Worm (Caenorhabditis elegans): ENCODE measurements around the gene coa-3.
A peak's percentile ranks its signal among the peaks of the same experiment; 100 is the strongest.

Gene coa-3

DNA sequence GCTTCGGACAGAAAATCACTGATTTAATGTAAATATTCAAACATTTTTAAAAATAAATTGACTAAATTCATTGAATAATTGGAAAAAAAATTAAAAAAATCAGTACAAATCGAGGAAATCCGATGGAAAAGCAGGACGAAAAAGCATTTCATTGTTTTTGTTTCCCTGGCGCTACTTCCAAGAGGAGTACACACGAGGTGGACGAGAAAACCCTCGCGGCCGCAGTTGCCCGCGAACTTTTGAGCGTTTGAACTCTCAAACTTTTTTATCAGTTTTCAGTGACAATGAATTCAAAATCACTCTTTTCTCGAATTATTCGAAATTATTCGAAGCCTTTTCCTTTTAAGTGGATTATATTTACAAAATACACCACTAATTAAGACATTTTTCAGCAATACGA, 602 bp upstream of the coa-3 start, which contains the start of gene F35D11.4:
Gene F35D11.4 (plus strand): TSS at position 393 of the 400 bp plus-strand sequence.
- TF ChIP-seq ztf-1 (GFP tag; conservative IDR thresholded peaks at IDR 0.05) (no peak), mab-5 (tag; optimal IDR thresholded peaks at IDR 0.05) (peak; percentile 6), sma-9 (GFP tag; optimal IDR thresholded peaks at IDR 0.05) (peak; percentile 78), sma-9 (tag; optimal IDR thresholded peaks at IDR 0.05) (no peak), unc-62 (GFP tag; optimal IDR thresholded peaks at IDR 0.05) (no peak), ztf-11 (tag; optimal IDR thresholded peaks at IDR 0.05) (no peak), zag-1 (tag; optimal IDR thresholded peaks at IDR 0.05) (no peak), F13H6.1 (tag; optimal IDR thresholded peaks at IDR 0.05) (peak; percentile 76), elt-1 (tag; optimal IDR thresholded peaks at IDR 0.05) (no peak), C34F6.9 (tag; optimal IDR thresholded peaks at IDR 0.05) (peak; percentile 72), nhr-237 (tag; optimal IDR thresholded peaks at IDR 0.05) (no peak), Y55F3AM.14 (GFP tag; optimal IDR thresholded peaks at IDR 0.05) (no peak), gmeb-1 (tag; optimal IDR thresholded peaks at IDR 0.05) (peak; percentile 88), unc-39 (tag; optimal IDR thresholded peaks at IDR 0.05) (no peak), peb-1 (tag; optimal IDR thresholded peaks at IDR 0.05) (no peak), nhr-21 (tag; optimal IDR thresholded peaks at IDR 0.05) (peak; percentile 47), ama-1 (optimal IDR thresholded peaks at IDR 0.05) (no peak), ceh-16 (tag; optimal IDR thresholded peaks at IDR 0.05) (no peak), nhr-23 (tag; optimal IDR thresholded peaks at IDR 0.05) (no peak), elt-3 (tag; optimal IDR thresholded peaks at IDR 0.05) (no peak), sma-3 (GFP tag; optimal IDR thresholded peaks at IDR 0.05) (peak; percentile 87), ceh-82 (tag; optimal IDR thresholded peaks at IDR 0.05) (no peak), aly-2 (tag; optimal IDR thresholded peaks at IDR 0.05) (no peak), nhr-25 (tag; optimal IDR thresholded peaks at IDR 0.05) (peak; percentile 72), crh-2 (tag; optimal IDR thresholded peaks at IDR 0.05) (peak; percentile 68), snpc-4 (tag; optimal IDR thresholded peaks at IDR 0.05) (peak; percentile 58), sem-4 (tag; optimal IDR thresholded peaks at IDR 0.05) (peak; percentile 57), mdl-1 (tag; optimal IDR thresholded peaks at IDR 0.05) (no peak), lin-39 (tag; optimal IDR thresholded peaks at IDR 0.05) (no peak), ztf-4 (tag; optimal IDR thresholded peaks at IDR 0.05) (no peak), lin-13 (GFP tag; optimal IDR thresholded peaks at IDR 0.05) (peak; percentile 54), fos-1 (tag; optimal IDR thresholded peaks at IDR 0.05) (peak; percentile 72), lsy-2 (tag; optimal IDR thresholded peaks at IDR 0.05) (peak; percentile 42 to 81), unc-55 (GFP tag; optimal IDR thresholded peaks at IDR 0.05) (peak; percentile 80), R02D3.7 (tag; optimal IDR thresholded peaks at IDR 0.05) (no peak), lin-11 (tag; optimal IDR thresholded peaks at IDR 0.05) (peak; percentile 8), nhr-129 (tag; optimal IDR thresholded peaks at IDR 0.05) (peak; percentile 49)

DNA sequence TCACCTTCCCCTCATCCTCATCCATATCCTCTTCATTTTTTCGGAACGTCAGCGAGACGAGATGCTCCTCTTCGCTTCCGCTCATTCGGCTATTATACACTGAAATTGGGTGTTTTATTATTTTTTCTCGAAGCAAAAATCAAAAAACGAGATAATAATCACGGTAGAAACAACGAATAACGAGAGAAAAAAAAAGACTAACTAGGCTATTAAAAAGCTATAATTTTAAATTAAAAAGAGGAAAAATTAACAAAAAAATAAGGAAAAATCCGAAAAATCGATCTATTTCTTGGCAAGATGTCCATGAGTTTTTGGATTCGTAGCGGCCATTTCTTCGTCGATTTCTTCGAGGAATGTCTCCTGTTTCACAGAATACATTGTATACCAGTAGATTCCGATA, 1.2 kb downstream of the coa-3 start, which contains the start of gene ipla-1:
Gene ipla-1 (minus strand): TSS at position 101 of the 400 bp plus-strand sequence.
- TF ChIP-seq peb-1 (tag; optimal IDR thresholded peaks at IDR 0.05), result no peak
- no peak for TF ChIP-seq ztf-1 (GFP tag; conservative IDR thresholded peaks at IDR 0.05)
- TF ChIP-seq unc-39 (tag; optimal IDR thresholded peaks at IDR 0.05), result no peak
- TF ChIP-seq ceh-82 (tag; optimal IDR thresholded peaks at IDR 0.05), result no peak
- TF ChIP-seq nhr-25 (tag; optimal IDR thresholded peaks at IDR 0.05), result no peak
- TF ChIP-seq elt-1 (tag; optimal IDR thresholded peaks at IDR 0.05), result no peak
- TF ChIP-seq aly-2 (tag; optimal IDR thresholded peaks at IDR 0.05), result no peak
- no peak for TF ChIP-seq ZK546.5 (tag; optimal IDR thresholded peaks at IDR 0.05)
- TF ChIP-seq fos-1 (tag; optimal IDR thresholded peaks at IDR 0.05), result no peak
- TF ChIP-seq unc-55 (GFP tag; optimal IDR thresholded peaks at IDR 0.05), result no peak
- no peak for TF ChIP-seq egl-27 (tag; optimal IDR thresholded peaks at IDR 0.05)
- TF ChIP-seq alr-1 (tag; optimal IDR thresholded peaks at IDR 0.05), result no peak
- no peak for TF ChIP-seq ceh-16 (tag; optimal IDR thresholded peaks at IDR 0.05)

DNA sequence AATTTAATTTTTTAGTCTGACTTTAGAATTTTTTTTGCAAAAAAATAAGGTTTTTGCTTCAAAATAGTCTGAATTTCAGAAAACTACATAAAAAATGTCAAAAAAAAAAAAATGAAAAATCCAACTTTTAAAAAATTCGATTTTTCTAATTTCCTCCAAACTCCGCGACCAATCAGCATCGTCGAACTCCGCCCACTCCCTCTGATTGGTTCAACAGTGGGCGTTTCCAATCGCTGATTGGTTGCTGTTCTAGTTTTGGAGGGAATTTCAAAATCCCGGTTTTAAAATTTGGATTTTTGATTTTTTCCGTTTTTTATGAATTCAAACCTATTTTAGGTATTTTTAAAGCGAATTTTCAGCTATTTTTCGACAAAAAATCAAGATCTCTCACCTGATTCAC, 1.6 kb downstream of the coa-3 start:
- TF ChIP-seq nhr-21 (tag; optimal IDR thresholded peaks at IDR 0.05), result no peak
- TF ChIP-seq nhr-237 (tag; optimal IDR thresholded peaks at IDR 0.05), result no peak
- no peak for TF ChIP-seq peb-1 (tag; optimal IDR thresholded peaks at IDR 0.05)
- TF ChIP-seq ceh-82 (tag; optimal IDR thresholded peaks at IDR 0.05), result no peak
- no peak for TF ChIP-seq lin-13 (GFP tag; optimal IDR thresholded peaks at IDR 0.05)
